Fruit fly (Drosophila melanogaster) whole organism, adult: ENCODE measurements around the gene CG43061.

Experiments used
- CG11617 ChIP-seq: fragments of 200-800 bp; sonication (Bioruptor generic); optimal IDR thresholded peaks from 2 replicates; lab custom pipeline; 2017; ENCODE audit warnings: mild to moderate bottlenecking, missing biosample characterization, missing genetic modification reagents, missing genetic modification characterization
- Mnt ChIP-seq: fragments of 200-800 bp; sonication (Bioruptor generic); optimal IDR thresholded peaks from 2 replicates; lab custom pipeline; 2016; ENCODE audit warnings: missing biosample characterization, mild to moderate bottlenecking, missing genetic modification characterization
- bab1 ChIP-seq: fragments of 200-800 bp; sonication (Bioruptor generic); optimal IDR thresholded peaks from 3 replicates; lab custom pipeline; 2019; ENCODE audit warnings: missing biosample characterization, mild to moderate bottlenecking, missing genetic modification characterization, moderate library complexity
- cic ChIP-seq: fragments of 200-800 bp; sonication (Bioruptor generic); optimal IDR thresholded peaks from 2 replicates; lab custom pipeline; 2017; ENCODE audit warnings: missing biosample characterization, mild to moderate bottlenecking, missing genetic modification characterization, moderate library complexity
- kay ChIP-seq: fragments of 200-800 bp; sonication (Bioruptor generic); peaks from one replicate; lab custom pipeline; 2016; ENCODE audit warnings: missing biosample characterization, missing genetic modification characterization, borderline replicate concordance

DNA sequence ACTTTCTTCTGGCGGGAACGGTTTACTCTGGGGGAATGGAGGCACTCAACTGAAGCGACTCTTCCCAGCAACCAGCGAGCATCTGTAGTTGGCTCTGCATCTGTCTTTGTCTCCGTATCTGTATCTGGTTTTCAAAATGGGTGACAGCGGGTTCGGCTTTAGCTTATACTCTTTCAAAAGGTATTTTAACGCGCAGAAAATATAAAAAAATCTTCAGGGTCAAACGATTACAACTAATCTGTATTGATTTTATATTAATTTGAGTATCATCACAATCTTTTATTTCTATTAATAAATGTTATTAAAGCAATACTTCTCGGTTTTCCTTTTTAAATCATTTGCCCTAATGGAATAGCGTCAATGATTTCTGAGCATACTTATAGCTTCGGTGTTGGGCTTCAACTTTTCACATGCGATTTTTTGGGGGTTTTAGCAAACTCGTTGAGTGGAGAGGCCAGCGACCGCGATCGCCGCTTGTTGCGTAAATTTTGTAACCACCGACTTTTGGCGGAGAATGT, 19.9 kb upstream of the CG43061 start, which contains the start of gene ImpE3:
- TF ChIP-seq cic (no peak), kay (no peak), Mnt (GFP tag; lab: Kevin White, UChicago) (no peak), bab1 (no peak), CG11617 (GFP tag; lab: Kevin White, UChicago) (no peak)
